Fruit fly (Drosophila melanogaster): ENCODE data around the gene CG32037.

The CG32037 gene

DNA sequence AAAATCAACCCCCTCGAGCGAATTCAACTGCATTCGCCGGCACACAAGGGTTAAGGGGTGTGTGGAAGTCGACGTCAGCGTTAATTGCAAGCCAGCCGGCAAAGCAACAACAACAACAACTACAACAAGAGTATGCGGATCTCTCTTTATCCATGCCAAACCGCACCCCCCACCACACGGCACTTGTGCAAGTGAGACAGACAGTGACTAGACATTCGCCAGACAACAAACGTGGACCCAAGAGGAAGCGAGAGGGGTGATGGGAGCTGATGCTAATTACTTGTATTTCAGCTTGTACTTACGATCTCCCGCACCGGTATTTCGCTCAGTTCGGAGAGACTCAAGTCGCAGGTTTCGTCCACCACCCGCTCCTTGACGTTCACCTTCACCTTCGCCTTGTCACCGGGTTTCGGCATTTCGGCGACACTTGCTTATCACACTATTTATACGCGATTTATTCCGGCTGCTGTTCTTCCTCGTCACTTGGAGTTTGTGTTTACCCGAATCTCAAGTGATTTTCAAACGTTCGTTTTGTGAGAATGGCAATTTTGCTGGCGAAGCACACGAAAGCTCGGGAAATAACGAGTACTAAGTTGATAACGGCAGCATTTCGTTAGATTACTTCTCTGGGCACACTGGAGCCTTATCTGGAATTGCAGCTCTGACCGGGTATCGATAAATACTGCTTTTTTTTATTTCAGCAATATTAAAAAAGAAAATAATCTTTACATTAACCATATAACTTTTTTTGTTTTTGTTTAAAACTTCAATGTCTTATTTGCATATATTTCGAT lies 17.2 kb upstream of the CG32037 start, which contains the start of gene CG3408 (continued):
- no peak for TF ChIP-seq Dip2 (GFP tag; IDR thresholded peaks at IDR 0.05)
- TF ChIP-seq otp (GFP tag; IDR thresholded peaks at IDR 0.05): no peak
- no peak for TF ChIP-seq CG11398 (GFP tag; optimal IDR thresholded peaks at IDR 0.05)
- peak; percentile 46 for TF ChIP-seq Myb (GFP tag; optimal IDR thresholded peaks at IDR 0.05)
- TF ChIP-seq scrt (GFP tag; optimal IDR thresholded peaks at IDR 0.05): no peak
- TF ChIP-seq CG3163 (GFP tag; optimal IDR thresholded peaks at IDR 0.05): no peak
- no peak for TF ChIP-seq yki (optimal IDR thresholded peaks at IDR 0.05)
- TF ChIP-seq CG8281 (tag; optimal IDR thresholded peaks at IDR 0.05): no peak

DNA sequence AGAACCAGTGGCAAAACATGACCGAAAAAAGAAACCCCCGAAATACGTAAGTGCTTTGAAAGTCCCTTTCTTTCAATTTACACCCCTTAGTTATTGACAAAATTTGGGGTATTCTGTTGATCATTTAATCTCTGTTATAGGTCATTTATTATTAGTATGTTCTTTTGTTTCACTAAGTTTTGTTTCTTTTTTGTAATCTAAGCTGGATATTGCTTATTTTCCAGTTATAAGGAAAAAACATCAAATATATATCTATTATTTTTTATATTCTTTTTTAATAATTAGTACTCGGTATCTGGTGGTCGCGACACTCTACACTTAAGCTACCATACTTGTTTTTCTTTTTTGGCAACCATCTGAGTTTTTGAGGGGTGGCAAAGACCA lies 16.6 kb upstream of the CG32037 start:
- TF ChIP-seq grn (GFP tag; optimal IDR thresholded peaks at IDR 0.05): no peak
- no peak for TF ChIP-seq CG42726 (GFP tag; IDR thresholded peaks at IDR 0.05; ENCODE audit: partially characterized antibody)
- TF ChIP-seq CG12391 (tag; optimal IDR thresholded peaks at IDR 0.05): peak; percentile 77
- no peak for TF ChIP-seq Pdp1 (GFP tag; optimal IDR thresholded peaks at IDR 0.05)
- TF ChIP-seq CG7271 (tag; optimal IDR thresholded peaks at IDR 0.05): no peak
- TF ChIP-seq insv (GFP tag; optimal IDR thresholded peaks at IDR 0.05): no peak
- no peak for TF ChIP-seq Stat92E (GFP tag; optimal IDR thresholded peaks at IDR 0.05)
- peak; percentile 16 for TF ChIP-seq wek (GFP tag; optimal IDR thresholded peaks at IDR 0.05)
- no peak for TF ChIP-seq CG12744 (GFP tag; optimal IDR thresholded peaks at IDR 0.05)
- TF ChIP-seq CG17912 (GFP tag; optimal IDR thresholded peaks at IDR 0.05): no peak
- no peak; the same call in 1 of the 2 replicates for TF ChIP-seq CG32772 (GFP tag; IDR thresholded peaks at IDR 0.05)
- TF ChIP-seq CG12942 (GFP tag; optimal IDR thresholded peaks at IDR 0.05): no peak
- peak; percentile 72 for TF ChIP-seq CG8388 (GFP tag; optimal IDR thresholded peaks at IDR 0.05)
- no peak for TF ChIP-seq CG5953 (GFP tag; IDR thresholded peaks at IDR 0.05)
- no peak for TF ChIP-seq CG10959 (GFP tag; IDR thresholded peaks at IDR 0.05)
- no peak for TF ChIP-seq CG6272 (GFP tag; IDR thresholded peaks at IDR 0.05)
- 0 out of 2 replicates have a peak, but pooled peaks have one; percentile 21 for TF ChIP-seq sob (GFP tag; IDR thresholded peaks at IDR 0.05)
- TF ChIP-seq row (GFP tag; IDR thresholded peaks at IDR 0.05): peak; percentile 90
- no peak for TF ChIP-seq nom (GFP tag; optimal IDR thresholded peaks at IDR 0.05)
- peak; percentile 59 for TF ChIP-seq sqz (GFP tag; optimal IDR thresholded peaks at IDR 0.05)
- TF ChIP-seq CG6254 (GFP tag; optimal IDR thresholded peaks at IDR 0.05): no peak
- no peak for TF ChIP-seq CG11093 (GFP tag; IDR thresholded peaks at IDR 0.05)
- peak; percentile 67 for TF ChIP-seq Hmr (GFP tag; optimal IDR thresholded peaks at IDR 0.05)
- TF ChIP-seq CG30403 (GFP tag; optimal IDR thresholded peaks at IDR 0.05): peak; percentile 22
- no peak for TF ChIP-seq Dbx (GFP tag; IDR thresholded peaks at IDR 0.05)
- TF ChIP-seq lbe (GFP tag; optimal IDR thresholded peaks at IDR 0.05): no peak
- TF ChIP-seq lola (GFP tag; optimal IDR thresholded peaks at IDR 0.05): peak in 1 of 3 experiments; percentile 61
- TF ChIP-seq Lhr (GFP tag; optimal IDR thresholded peaks at IDR 0.05): no peak
- peak; percentile 51 for TF ChIP-seq CG33557 (GFP tag; optimal IDR thresholded peaks at IDR 0.05)
- peak in 1 of 2 experiments; percentile 0 for TF ChIP-seq dpn (GFP tag; optimal IDR thresholded peaks at IDR 0.05)
- no peak for TF ChIP-seq fru (optimal IDR thresholded peaks at IDR 0.05)
- TF ChIP-seq CG8359 (GFP tag; optimal IDR thresholded peaks at IDR 0.05; ENCODE audit: borderline replicate concordance): no peak
- peak; percentile 30 for TF ChIP-seq CG16815 (GFP tag; optimal IDR thresholded peaks at IDR 0.05)
- TF ChIP-seq zfh2 (GFP tag; optimal IDR thresholded peaks at IDR 0.05): peak; percentile 2
- TF ChIP-seq CG13424 (tag; optimal IDR thresholded peaks at IDR 0.05): peak; percentile 52
- no peak for TF ChIP-seq ro (GFP tag; IDR thresholded peaks at IDR 0.05)
- TF ChIP-seq Scr (GFP tag; IDR thresholded peaks at IDR 0.05; ENCODE audit: partially characterized antibody): no peak
- no peak for TF ChIP-seq Doc3 (GFP tag; IDR thresholded peaks at IDR 0.05; ENCODE audit: partially characterized antibody)
- no peak for TF ChIP-seq CG34376 (GFP tag; optimal IDR thresholded peaks at IDR 0.05)

All from whole organism, embryonic.